Worm (Caenorhabditis elegans) whole organism, L4/young adult: ENCODE measurements around the gene best-16.

Source experiments
- W03F9.2 ChIP-seq: fragments of 150-350 bp; optimal IDR thresholded peaks from 2 replicates; lab custom pipeline; 2014; ENCODE audit warnings: missing biosample characterization, missing genetic modification characterization
- him-1 ChIP-seq: sonication (generic microtip); optimal IDR thresholded peaks from 2 replicates; lab custom pipeline; 2016; ENCODE audit warnings: missing genotype, missing genetic modification reagents, missing genetic modification characterization, missing compliant biosample characterization

DNA sequence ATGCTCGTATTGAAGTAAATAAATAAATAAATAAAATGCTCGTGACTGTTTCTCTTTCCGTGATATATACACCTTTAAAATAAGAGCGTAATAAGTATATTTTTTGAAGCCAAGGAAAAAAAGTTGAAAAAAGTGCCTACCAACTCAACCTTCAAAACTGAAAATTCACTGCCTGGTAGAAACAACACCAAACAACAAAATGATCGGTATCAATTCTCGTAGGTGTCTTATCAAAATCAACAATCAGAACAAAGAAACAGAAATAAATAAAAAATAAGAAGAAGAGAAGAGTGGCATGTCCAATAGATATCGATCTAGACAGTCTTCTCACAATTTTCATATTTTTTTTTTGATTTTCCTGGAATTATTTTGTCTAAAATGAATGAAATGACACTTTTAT is 48.3 kb upstream of the best-16 start, which contains the start of gene afmd-1:
- TF ChIP-seq W03F9.2 (tag; lab: Kevin White, UChicago) (no peak), him-1 (tag; lab: Kevin White, UChicago) (no peak)
